Worm (Caenorhabditis elegans) whole organism, midembryonic: Measurements from ENCODE around the gene srt-34.

ENCODE experiments used
- T22C8.4 ChIP-seq: fragments of 200-800 bp; sonication (Bioruptor generic); IDR thresholded peaks from 2 replicates; pipeline ENCODE4 v1.3.6; 2022; ENCODE audit warnings: missing genetic modification characterization, missing compliant biosample characterization
- cog-1 ChIP-seq: sonication (generic microtip); optimal IDR thresholded peaks from 2 replicates; lab custom pipeline; 2016; ENCODE audit warnings: missing genetic modification characterization, missing compliant biosample characterization
- flt-1 ChIP-seq: fragments of 200-800 bp; sonication (Bioruptor generic); IDR thresholded peaks from 2 replicates; pipeline ENCODE4 v1.3.6; 2022; ENCODE audit warnings: missing genetic modification characterization, missing compliant biosample characterization
- klf-2 ChIP-seq: fragments of 200-800 bp; sonication (Bioruptor generic); conservative IDR thresholded peaks from 2 replicates; pipeline ENCODE4 v1.3.6; 2022; ENCODE audit warnings: missing genetic modification reagents, missing genetic modification characterization, missing compliant biosample characterization
- med-1 ChIP-seq: sonication (generic microtip); optimal IDR thresholded peaks from 2 replicates; lab custom pipeline; 2017; ENCODE audit warnings: missing genetic modification characterization, mild to moderate bottlenecking, missing compliant biosample characterization, antibody characterized with exemption, missing genetic modification reagents; ENCODE audit not compliant: insufficient read depth
- ref-1 ChIP-seq: fragments of 200-800 bp; sonication (Bioruptor generic); conservative IDR thresholded peaks from 2 replicates; pipeline ENCODE4 v1.3.6; 2022; ENCODE audit warnings: missing genetic modification reagents, missing genetic modification characterization, missing compliant biosample characterization
- tab-1 ChIP-seq: fragments of 200-800 bp; sonication (Bioruptor generic); IDR thresholded peaks from 2 replicates; pipeline ENCODE4 v1.3.6; 2022; ENCODE audit warnings: missing genetic modification characterization, missing compliant biosample characterization
- ztf-23 ChIP-seq: fragments of 200-800 bp; sonication (Bioruptor generic); IDR thresholded peaks from 2 replicates; pipeline ENCODE4 v1.3.6; 2022; ENCODE audit warnings: missing genetic modification reagents, missing genetic modification characterization, missing compliant biosample characterization
- ztf-29 ChIP-seq: fragments of 200-800 bp; sonication (Bioruptor generic); IDR thresholded peaks from 2 replicates; pipeline ENCODE4 v1.3.6; 2022; ENCODE audit warnings: missing genetic modification reagents, missing genetic modification characterization, missing compliant biosample characterization

The srt-34 gene

DNA sequence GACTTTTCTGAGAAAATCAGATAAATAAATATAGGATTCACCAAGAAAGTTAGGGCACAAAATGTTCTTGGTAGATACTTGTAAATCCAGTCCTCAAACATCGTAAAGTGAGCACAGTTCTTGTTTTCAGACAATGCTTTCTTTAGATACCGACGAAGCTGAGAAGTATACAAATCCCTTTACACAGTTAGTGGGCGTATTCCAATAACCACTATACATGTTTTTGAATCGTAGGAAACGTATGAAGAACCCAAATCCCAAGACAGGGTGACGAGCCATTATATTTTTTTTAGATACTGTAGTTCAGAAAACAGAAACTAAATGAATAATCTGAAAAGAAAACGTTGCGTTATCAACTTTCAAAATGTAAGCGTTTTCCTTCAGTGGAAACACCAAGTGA, 27.8 kb upstream of the srt-34 start, which contains the start of gene srj-44:
Gene srj-44, minus strand, starts transcription at position 101 of the 400 bp plus-strand sequence.
- TF ChIP-seq med-1 (no peak), cog-1 (no peak), T22C8.4 (GFP tag; lab: Robert Waterston, UW) (no peak), flt-1 (GFP tag; lab: Robert Waterston, UW) (no peak), ztf-23 (GFP tag; lab: Robert Waterston, UW) (no peak), tab-1 (GFP tag; lab: Robert Waterston, UW) (no peak), ztf-29 (GFP tag; lab: Robert Waterston, UW) (no peak), ref-1 (GFP tag; lab: Robert Waterston, UW) (no peak), klf-2 (GFP tag; lab: Robert Waterston, UW) (no peak)

DNA sequence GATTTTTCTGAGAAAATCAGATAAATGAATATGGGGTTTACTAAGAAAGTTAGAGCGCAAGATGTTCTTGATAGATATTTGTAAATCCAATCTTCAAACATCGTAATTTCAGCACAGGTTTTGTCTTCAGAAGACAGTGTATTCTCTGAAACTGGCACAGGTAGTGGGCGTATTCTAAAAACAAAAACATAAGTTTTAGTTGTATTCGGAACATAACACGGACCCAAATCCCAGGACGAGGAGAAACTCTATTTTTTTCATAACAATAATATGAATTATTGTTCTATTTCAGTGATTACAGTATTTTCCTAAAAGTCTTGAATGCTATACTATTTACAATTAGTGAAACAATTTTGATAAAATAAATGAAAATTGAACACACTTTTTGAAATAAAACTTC, 18.5 kb upstream of the srt-34 start, which contains the start of gene srj-45:
Gene srj-45, minus strand, starts transcription at position 101 of the 400 bp plus-strand sequence.
- TF ChIP-seq flt-1 (GFP tag; lab: Robert Waterston, UW) = no peak
- TF ChIP-seq ztf-23 (GFP tag; lab: Robert Waterston, UW) = no peak

- TF ChIP-seq tab-1 (GFP tag; lab: Robert Waterston, UW) (no peak), ztf-29 (GFP tag; lab: Robert Waterston, UW) (no peak), ztf-23 (GFP tag; lab: Robert Waterston, UW) (no peak), klf-2 (GFP tag; lab: Robert Waterston, UW) (no peak), med-1 (no peak)
Observed at ce11 chrV:2832666-2833065, 14.6 kb upstream of the srt-34 start, which contains the start of gene srj-50. TSS of gene srj-50 (plus strand) at chrV:2832966.

- TF ChIP-seq T22C8.4 (GFP tag; lab: Robert Waterston, UW) (no peak), ztf-29 (GFP tag; lab: Robert Waterston, UW) (no peak), med-1 (no peak), ref-1 (GFP tag; lab: Robert Waterston, UW) (no peak), klf-2 (GFP tag; lab: Robert Waterston, UW) (no peak)
Observed at ce11 chrV:2830817-2831216, 12.8 kb upstream of the srt-34 start, which contains the start of gene srw-2. TSS of gene srw-2 (plus strand) at chrV:2830878.

- no peak for TF ChIP-seq ref-1 (GFP tag; lab: Robert Waterston, UW)
Observed at ce11 chrV:2826815-2827214, 8.8 kb upstream of the srt-34 start, which contains the start of gene T03D3.5. TSS of gene T03D3.5 (minus strand) at chrV:2826835.

DNA sequence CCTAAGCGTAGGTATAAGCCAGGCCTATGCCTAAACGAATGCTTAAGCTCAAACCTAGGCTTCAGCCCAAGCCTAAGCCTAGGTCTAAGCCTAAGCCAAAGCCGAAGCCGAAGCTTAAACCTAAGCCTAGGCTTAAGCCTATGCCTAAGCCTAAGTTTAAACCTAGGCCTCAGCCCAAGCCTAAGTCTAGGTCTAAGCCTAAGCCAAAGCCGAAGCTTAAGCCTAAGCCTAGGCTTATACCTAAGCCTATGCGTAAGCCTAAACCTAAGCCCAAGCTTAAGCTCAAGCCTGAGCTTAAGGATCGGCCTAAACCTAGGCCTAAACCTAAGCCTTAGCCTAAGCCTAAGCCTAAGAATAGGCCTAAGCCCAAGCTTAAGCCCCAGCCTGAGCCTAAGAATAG, 8.0 kb upstream of the srt-34 start:
- TF ChIP-seq ztf-29 (GFP tag; lab: Robert Waterston, UW) (0 out of 2 replicates have a peak, but pooled peaks have one; percentile 16), ztf-23 (GFP tag; lab: Robert Waterston, UW) (no peak), flt-1 (GFP tag; lab: Robert Waterston, UW) (no peak)

DNA sequence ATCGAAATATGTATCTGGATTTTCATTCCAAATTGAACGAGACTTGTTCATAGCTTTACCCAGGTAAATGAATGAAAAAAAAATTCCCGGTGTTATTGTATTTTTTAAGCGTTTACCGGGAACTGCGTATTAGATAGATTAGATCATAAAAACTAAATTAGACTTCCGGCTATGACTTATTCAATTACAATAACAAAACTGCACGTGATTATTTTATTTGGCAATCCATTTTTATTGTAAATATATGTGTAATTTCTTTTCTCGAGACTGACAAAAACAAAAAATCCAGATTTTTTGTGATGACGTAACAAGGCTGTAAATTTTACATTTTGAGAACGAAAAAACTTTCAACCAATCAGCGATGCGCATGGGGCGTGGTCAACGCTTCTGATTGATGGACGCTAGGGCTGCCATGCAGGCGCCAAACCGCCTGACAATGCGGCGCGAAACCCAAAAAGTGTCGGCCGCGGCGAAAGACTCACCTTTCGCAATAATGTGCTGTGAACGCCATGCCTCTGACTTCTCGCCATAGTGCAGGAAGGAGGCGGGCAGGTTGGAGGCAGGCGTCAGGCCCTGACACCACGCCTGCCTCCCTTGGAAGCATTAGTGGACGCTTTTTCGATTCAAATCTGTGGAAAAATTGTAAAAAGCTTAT, 3.7 kb upstream of the srt-34 start, which contains the start of gene srh-36:
Gene srh-36, minus strand, starts transcription at position 51 of the 655 bp plus-strand sequence.
- TF ChIP-seq klf-2 (GFP tag; lab: Robert Waterston, UW) = no peak
- TF ChIP-seq ztf-23 (GFP tag; lab: Robert Waterston, UW) = no peak
- no peak for TF ChIP-seq cog-1
- TF ChIP-seq med-1 = no peak
- no peak for TF ChIP-seq ref-1 (GFP tag; lab: Robert Waterston, UW)
- no peak for TF ChIP-seq flt-1 (GFP tag; lab: Robert Waterston, UW)
- TF ChIP-seq T22C8.4 (GFP tag; lab: Robert Waterston, UW) = no peak

ce11 chrV:2815956-2816355, 2.1 kb downstream of the srt-34 start, which contains the start of gene F54E2.5:
TSS of gene F54E2.5 (minus strand) at chrV:2816056.
- TF ChIP-seq flt-1 (GFP tag; lab: Robert Waterston, UW) = no peak
- no peak for TF ChIP-seq tab-1 (GFP tag; lab: Robert Waterston, UW)
- no peak for TF ChIP-seq klf-2 (GFP tag; lab: Robert Waterston, UW)
- TF ChIP-seq T22C8.4 (GFP tag; lab: Robert Waterston, UW) = no peak
- TF ChIP-seq cog-1 = no peak
- no peak for TF ChIP-seq ztf-29 (GFP tag; lab: Robert Waterston, UW)

ce11 chrV:2813856-2814255, 4.2 kb downstream of the srt-34 start, which contains the start of gene F54E2.9:
TSS of gene F54E2.9 (minus strand) at chrV:2813987.
- no peak for TF ChIP-seq ztf-29 (GFP tag; lab: Robert Waterston, UW)
- no peak for TF ChIP-seq ref-1 (GFP tag; lab: Robert Waterston, UW)
- TF ChIP-seq klf-2 (GFP tag; lab: Robert Waterston, UW) = no peak
- no peak for TF ChIP-seq ztf-23 (GFP tag; lab: Robert Waterston, UW)
- TF ChIP-seq T22C8.4 (GFP tag; lab: Robert Waterston, UW) = no peak
- no peak for TF ChIP-seq med-1
- no peak for TF ChIP-seq flt-1 (GFP tag; lab: Robert Waterston, UW)
- TF ChIP-seq tab-1 (GFP tag; lab: Robert Waterston, UW) = no peak
- no peak for TF ChIP-seq cog-1

ce11 chrV:2810164-2810563, 7.9 kb downstream of the srt-34 start, which contains the start of gene F54E2.1:
TSS of gene F54E2.1 (plus strand) at chrV:2810398.
- TF ChIP-seq tab-1 (GFP tag; lab: Robert Waterston, UW) = no peak
- no peak for TF ChIP-seq T22C8.4 (GFP tag; lab: Robert Waterston, UW)
- TF ChIP-seq med-1 = no peak
- no peak for TF ChIP-seq ref-1 (GFP tag; lab: Robert Waterston, UW)
